Worm (Caenorhabditis elegans) whole organism, early embryonic: ENCODE measurements around the gene T20D4.11.

Experiments
- B0310.2 ChIP-seq: sonication (generic microtip); optimal IDR thresholded peaks from 2 replicates; lab custom pipeline; 2016; ENCODE audit warnings: mild to moderate bottlenecking, missing genetic modification characterization, missing compliant biosample characterization
- F13C5.2 ChIP-seq: sonication (generic microtip); optimal IDR thresholded peaks from 2 replicates; lab custom pipeline; 2017; ENCODE audit warnings: mild to moderate bottlenecking, missing genetic modification characterization, inconsistent platforms, missing compliant biosample characterization
- aly-1 ChIP-seq: sonication (generic microtip); optimal IDR thresholded peaks from 2 replicates; lab custom pipeline; 2016; ENCODE audit warnings: missing genetic modification characterization, missing compliant biosample characterization
- ama-1 ChIP-seq: fragments of 150-350 bp; optimal IDR thresholded peaks from 2 replicates; lab custom pipeline; 2014
- ceh-13 ChIP-seq: fragments of 200-800 bp; sonication (Bioruptor generic); optimal IDR thresholded peaks from 2 replicates; lab custom pipeline; 2018; ENCODE audit warnings: mild to moderate bottlenecking, missing genetic modification characterization, missing compliant biosample characterization
- ceh-36 ChIP-seq: sonication (generic microtip); optimal IDR thresholded peaks from 2 replicates; lab custom pipeline; 2016; ENCODE audit warnings: missing genetic modification characterization, inconsistent platforms, missing compliant biosample characterization
- ets-7 ChIP-seq: sonication (generic microtip); optimal IDR thresholded peaks from 2 replicates; lab custom pipeline; 2016; ENCODE audit warnings: missing genotype, missing genetic modification characterization, missing compliant biosample characterization
- flt-1 ChIP-seq: fragments of 200-800 bp; sonication (Bioruptor generic); IDR thresholded peaks from 2 replicates; pipeline ENCODE4 v1.3.6; 2022; ENCODE audit warnings: missing genetic modification characterization, missing compliant biosample characterization
- hmbx-1 ChIP-seq: sonication (generic microtip); optimal IDR thresholded peaks from 2 replicates; lab custom pipeline; 2016; ENCODE audit warnings: mild to moderate bottlenecking, missing genetic modification characterization, missing compliant biosample characterization
- hmg-4 ChIP-seq: fragments of 200-800 bp; sonication (Bioruptor generic); optimal IDR thresholded peaks from 2 replicates; lab custom pipeline; 2018; ENCODE audit warnings: mild to moderate bottlenecking, missing genetic modification characterization, missing compliant biosample characterization
- hnd-1 ChIP-seq: sonication (generic microtip); optimal IDR thresholded peaks from 2 replicates; lab custom pipeline; 2016; ENCODE audit warnings: missing genetic modification characterization, missing compliant biosample characterization
- pes-1 ChIP-seq: fragments of 200-800 bp; sonication (Bioruptor generic); IDR thresholded peaks from 2 replicates; pipeline ENCODE4 v1.3.6; 2022; ENCODE audit warnings: missing genetic modification reagents, missing genetic modification characterization, missing compliant biosample characterization
- scrt-1 ChIP-seq: fragments of 200-800 bp; sonication (Bioruptor generic); IDR thresholded peaks from 2 replicates; pipeline ENCODE4 v1.3.6; 2022; ENCODE audit warnings: missing genetic modification characterization, missing compliant biosample characterization
- sea-1 ChIP-seq: fragments of 200-800 bp; sonication (Bioruptor generic); conservative IDR thresholded peaks from 2 replicates; pipeline ENCODE4 v1.3.6; 2022; ENCODE audit warnings: missing genetic modification characterization, missing compliant biosample characterization
- tbx-11 ChIP-seq: fragments of 200-800 bp; sonication (Bioruptor generic); IDR thresholded peaks from 2 replicates; pipeline ENCODE4 v1.3.6; 2022; ENCODE audit warnings: missing genetic modification characterization, missing compliant biosample characterization
- tbx-37 ChIP-seq: fragments of 200-800 bp; sonication (Bioruptor generic); conservative IDR thresholded peaks from 2 replicates; pipeline ENCODE4 v1.3.6; 2022; ENCODE audit warnings: missing genetic modification reagents, missing genetic modification characterization, missing compliant biosample characterization
- tra-4 ChIP-seq: sonication (generic microtip); optimal IDR thresholded peaks from 2 replicates; lab custom pipeline; 2017; ENCODE audit warnings: missing genetic modification characterization, missing compliant biosample characterization

T20D4.11 gene

DNA sequence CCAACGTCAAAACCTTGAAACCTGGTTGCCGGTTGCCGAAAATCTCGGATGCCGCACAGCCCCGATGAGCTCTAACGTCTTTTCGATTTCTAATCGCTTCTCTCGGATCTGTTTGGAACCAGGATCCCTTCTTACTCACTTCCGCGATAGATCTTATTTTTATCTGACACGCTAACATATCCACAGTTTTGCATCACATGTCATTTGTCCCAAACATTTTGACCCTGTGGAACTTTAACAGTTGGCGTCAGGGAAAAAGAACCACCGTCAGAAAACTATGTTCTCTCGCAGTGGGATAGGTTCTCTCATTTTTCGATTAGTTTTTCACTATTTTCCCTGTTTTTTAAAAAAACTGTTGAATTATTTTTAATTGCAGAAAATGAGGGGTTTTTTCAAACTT is at the start of gene T20D4.11:
T20D4.11 (plus strand) TSS at position 377 of the 400 bp plus-strand sequence.
- TF ChIP-seq ama-1 (no peak), pes-1 (GFP tag; lab: Robert Waterston, UW) (no peak), ceh-13 (GFP tag; lab: Kevin White, UChicago) (no peak), scrt-1 (GFP tag; lab: Robert Waterston, UW) (no peak), ceh-36 (no peak), tbx-11 (GFP tag; lab: Robert Waterston, UW) (no peak)

DNA sequence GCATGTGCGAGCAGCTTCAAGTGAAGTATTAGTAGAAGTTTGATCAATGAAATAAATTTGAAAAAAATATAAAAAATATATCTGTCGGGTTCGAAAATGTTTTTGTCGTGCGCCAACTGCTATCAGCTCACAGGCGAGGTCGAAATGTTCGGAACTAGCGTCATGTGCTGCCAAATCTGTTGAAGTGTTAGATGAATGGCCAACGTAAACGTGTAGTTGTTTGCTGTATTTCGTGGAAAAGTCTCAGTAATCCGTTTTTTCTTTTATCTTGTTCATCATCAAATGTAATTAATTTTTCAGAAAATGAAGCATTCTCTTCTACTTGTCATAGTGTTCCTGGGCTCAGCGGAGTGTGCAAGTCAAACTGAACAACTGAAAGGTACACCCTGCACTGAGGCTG is 48.6 kb upstream of the T20D4.11 start, which contains the start of gene C17B7.15:
C17B7.15 (plus strand) TSS at position 301 of the 400 bp plus-strand sequence.
- no peak for TF ChIP-seq flt-1 (GFP tag; lab: Robert Waterston, UW)
- TF ChIP-seq scrt-1 (GFP tag; lab: Robert Waterston, UW): no peak
- TF ChIP-seq sea-1 (GFP tag; lab: Robert Waterston, UW): no peak
- TF ChIP-seq ama-1: no peak
- no peak for TF ChIP-seq F13C5.2 (tag; lab: Kevin White, UChicago)
- no peak for TF ChIP-seq ceh-13 (GFP tag; lab: Kevin White, UChicago)
- no peak for TF ChIP-seq tra-4 (tag; lab: Kevin White, UChicago)
- TF ChIP-seq aly-1 (tag; lab: Kevin White, UChicago): no peak
- TF ChIP-seq hmbx-1: no peak
- TF ChIP-seq ets-7 (tag; lab: Kevin White, UChicago): no peak
- no peak for TF ChIP-seq tbx-37 (GFP tag; lab: Robert Waterston, UW)
- no peak for TF ChIP-seq tbx-11 (GFP tag; lab: Robert Waterston, UW)
- no peak for TF ChIP-seq B0310.2 (tag; lab: Kevin White, UChicago)

DNA sequence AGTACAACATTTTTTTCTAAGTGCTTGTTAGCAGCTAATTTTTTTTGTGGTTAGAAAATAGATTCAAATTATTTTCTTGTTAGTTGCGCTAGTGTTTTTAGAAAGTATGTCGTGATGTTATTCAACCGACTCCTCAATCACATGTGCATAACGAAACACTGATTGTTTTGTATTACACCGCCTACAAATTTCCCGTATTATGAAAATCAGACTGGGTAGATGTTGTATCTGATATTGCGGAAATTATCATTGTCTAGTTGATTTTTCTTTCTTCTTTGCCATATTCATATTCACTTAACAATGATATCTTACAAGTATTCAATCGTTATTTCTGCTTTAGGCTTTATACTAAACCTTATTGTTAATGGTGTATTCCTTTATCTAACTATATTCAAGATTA is 47.2 kb upstream of the T20D4.11 start, which contains the start of gene str-63:
str-63 (plus strand) TSS at position 301 of the 400 bp plus-strand sequence.
- TF ChIP-seq F13C5.2 (tag; lab: Kevin White, UChicago) (no peak), ets-7 (tag; lab: Kevin White, UChicago) (no peak), scrt-1 (GFP tag; lab: Robert Waterston, UW) (no peak), tbx-11 (GFP tag; lab: Robert Waterston, UW) (no peak), tra-4 (tag; lab: Kevin White, UChicago) (no peak), hmg-4 (GFP tag; lab: Kevin White, UChicago) (no peak), pes-1 (GFP tag; lab: Robert Waterston, UW) (no peak)

DNA sequence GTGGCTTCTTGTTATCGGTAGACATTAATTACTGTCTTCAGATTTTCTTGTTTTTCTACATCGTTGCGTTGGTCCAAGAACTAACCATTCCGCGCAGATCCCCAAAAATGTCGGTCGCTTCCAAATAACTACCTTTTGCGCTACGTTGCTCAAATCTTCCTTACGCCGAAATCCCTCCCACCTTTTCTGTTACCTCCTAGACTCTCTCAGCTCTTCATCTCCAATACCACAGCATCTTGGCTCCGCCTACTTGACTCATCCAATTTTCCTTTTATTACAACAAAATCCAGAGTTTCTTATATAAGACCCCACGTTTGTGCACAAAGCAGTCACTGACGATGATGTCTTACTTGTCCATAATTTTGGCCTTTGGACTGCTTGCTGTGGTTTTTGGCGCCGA is 45.6 kb upstream of the T20D4.11 start, which contains the start of gene C17B7.12:
C17B7.12 (plus strand) TSS at position 301 of the 400 bp plus-strand sequence.
- TF ChIP-seq sea-1 (GFP tag; lab: Robert Waterston, UW) (no peak), ets-7 (tag; lab: Kevin White, UChicago) (no peak), B0310.2 (tag; lab: Kevin White, UChicago) (no peak), scrt-1 (GFP tag; lab: Robert Waterston, UW) (no peak), flt-1 (GFP tag; lab: Robert Waterston, UW) (no peak), aly-1 (tag; lab: Kevin White, UChicago) (no peak), hmg-4 (GFP tag; lab: Kevin White, UChicago) (no peak), pes-1 (GFP tag; lab: Robert Waterston, UW) (no peak), ceh-36 (no peak), hnd-1 (tag; lab: Kevin White, UChicago) (no peak), tbx-11 (GFP tag; lab: Robert Waterston, UW) (no peak), tbx-37 (GFP tag; lab: Robert Waterston, UW) (no peak), F13C5.2 (tag; lab: Kevin White, UChicago) (no peak), ceh-13 (GFP tag; lab: Kevin White, UChicago) (no peak), ama-1 (no peak), tra-4 (tag; lab: Kevin White, UChicago) (no peak), hmbx-1 (no peak)

DNA sequence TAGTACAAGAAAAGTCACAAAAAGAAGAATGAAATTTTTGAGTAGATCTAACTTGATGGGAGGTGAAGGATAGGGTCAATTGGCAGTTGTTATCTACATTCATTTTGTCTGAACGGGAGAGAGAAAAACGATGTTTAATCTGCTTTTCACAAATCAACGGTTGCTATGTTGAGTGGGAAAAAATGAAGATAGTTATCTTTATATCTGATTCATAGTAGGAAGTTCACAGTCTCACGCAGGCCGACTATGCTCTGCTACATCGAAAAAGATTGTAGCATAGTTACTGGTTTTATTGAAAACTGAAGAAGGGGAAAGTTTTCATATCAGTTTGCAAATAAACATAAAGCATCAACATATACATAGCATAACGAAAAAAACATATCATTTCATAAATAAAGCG is 42.9 kb upstream of the T20D4.11 start:
- TF ChIP-seq aly-1 (tag; lab: Kevin White, UChicago): no peak
- TF ChIP-seq tbx-11 (GFP tag; lab: Robert Waterston, UW): no peak
- no peak for TF ChIP-seq ama-1
- no peak for TF ChIP-seq sea-1 (GFP tag; lab: Robert Waterston, UW)
- TF ChIP-seq hmg-4 (GFP tag; lab: Kevin White, UChicago): no peak
- no peak for TF ChIP-seq tra-4 (tag; lab: Kevin White, UChicago)
- no peak for TF ChIP-seq F13C5.2 (tag; lab: Kevin White, UChicago)
- TF ChIP-seq ets-7 (tag; lab: Kevin White, UChicago): no peak
- TF ChIP-seq B0310.2 (tag; lab: Kevin White, UChicago): no peak
- TF ChIP-seq hmbx-1: no peak
- no peak for TF ChIP-seq ceh-13 (GFP tag; lab: Kevin White, UChicago)
- TF ChIP-seq scrt-1 (GFP tag; lab: Robert Waterston, UW): no peak
- no peak for TF ChIP-seq ceh-36
- TF ChIP-seq hnd-1 (tag; lab: Kevin White, UChicago): no peak
- TF ChIP-seq pes-1 (GFP tag; lab: Robert Waterston, UW): no peak
- TF ChIP-seq flt-1 (GFP tag; lab: Robert Waterston, UW): no peak
- no peak for TF ChIP-seq tbx-37 (GFP tag; lab: Robert Waterston, UW)

DNA sequence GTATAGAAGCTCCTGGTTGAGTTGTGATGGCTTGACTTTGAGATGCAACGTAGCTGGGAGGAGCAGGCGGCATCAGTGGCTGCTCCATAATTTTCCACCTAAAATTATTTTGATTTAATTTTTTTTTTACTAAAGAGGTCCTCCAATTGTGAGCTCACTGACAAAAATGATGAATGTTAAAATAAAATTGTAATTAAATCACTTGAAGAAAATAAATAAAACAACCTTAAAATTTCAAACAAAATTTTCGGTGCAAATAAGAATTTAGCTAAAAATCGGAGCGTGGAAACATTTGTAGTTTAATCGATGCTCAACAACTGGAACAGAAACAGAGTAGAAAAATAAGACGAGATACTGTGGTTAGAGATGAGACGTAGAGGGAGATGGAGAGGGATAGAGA is 41.4 kb upstream of the T20D4.11 start, which contains the start of gene scrm-3:
scrm-3 (minus strand) TSS at position 101 of the 400 bp plus-strand sequence.
- TF ChIP-seq ama-1 (no peak), hmbx-1 (no peak), hnd-1 (tag; lab: Kevin White, UChicago) (no peak), F13C5.2 (tag; lab: Kevin White, UChicago) (no peak), pes-1 (GFP tag; lab: Robert Waterston, UW) (no peak), tra-4 (tag; lab: Kevin White, UChicago) (no peak), ceh-36 (no peak), ceh-13 (GFP tag; lab: Kevin White, UChicago) (no peak), flt-1 (GFP tag; lab: Robert Waterston, UW) (no peak), B0310.2 (tag; lab: Kevin White, UChicago) (no peak), aly-1 (tag; lab: Kevin White, UChicago) (no peak), tbx-37 (GFP tag; lab: Robert Waterston, UW) (no peak), hmg-4 (GFP tag; lab: Kevin White, UChicago) (no peak), sea-1 (GFP tag; lab: Robert Waterston, UW) (no peak), tbx-11 (GFP tag; lab: Robert Waterston, UW) (no peak), ets-7 (tag; lab: Kevin White, UChicago) (no peak)
